Worm (Caenorhabditis elegans): ENCODE measurements around the gene Y102E9.5.

ce11 chrIII:6742597-6742996, 12.5 kb upstream of the Y102E9.5 start:
- TF ChIP-seq tab-1 (GFP tag; IDR thresholded peaks at IDR 0.05), result no peak
- no peak for TF ChIP-seq flt-1 (GFP tag; IDR thresholded peaks at IDR 0.05)
- no peak for TF ChIP-seq ref-1 (GFP tag; conservative IDR thresholded peaks at IDR 0.05)

All from whole organism, midembryonic.